Worm (Caenorhabditis elegans) whole organism, L4 larva: ENCODE data around the gene atgp-2.
"Not testable (repeated sequence)": the region's sequence is repeated elsewhere in the genome, so short reads cannot be mapped to it uniquely, and the experiment has no call there.

Experiments used
- ZK546.5 ChIP-seq, 2 experiments: sonication (generic microtip); optimal IDR thresholded peaks; 2 replicates each; lab custom pipeline; 2017; ENCODE audit warnings: missing biosample characterization in 2 of 2, missing genetic modification characterization in 2 of 2
- ces-1 ChIP-seq: fragments of 150-350 bp; sonication (generic microtip); optimal IDR thresholded peaks from 4 replicates; lab custom pipeline; 2014; ENCODE audit warnings: missing biosample characterization, missing genetic modification reagents, missing genetic modification characterization

- not testable (repeated sequence) for TF ChIP-seq ZK546.5 (tag; optimal IDR thresholded peaks at IDR 0.05; lab: Kevin White, UChicago); ces-1 (GFP tag; lab: Kevin White, UChicago)
These were observed 8.0 kb downstream of the atgp-2 start for ce11 chrII:14635895-14636294.
